Fruit fly (Drosophila melanogaster): Measurements from ENCODE around the gene CG8945.

The CG8945 gene

dm6 chrX:17091062-17091904 is 3.8 kb upstream of the CG8945 start, which contains the start of the genes CG16700 and CG4991 (continued):
- no peak for TF ChIP-seq Doc2 (GFP tag; IDR thresholded peaks at IDR 0.05)
- no peak for TF ChIP-seq CG12219 (GFP tag; optimal IDR thresholded peaks at IDR 0.05)
- TF ChIP-seq sug (tag; optimal IDR thresholded peaks at IDR 0.05): peak; percentile 84
- no peak for TF ChIP-seq ham (GFP tag; IDR thresholded peaks at IDR 0.05)
- TF ChIP-seq CG6654 (GFP tag; optimal IDR thresholded peaks at IDR 0.05): peak; percentile 41
- TF ChIP-seq Bteb2 (GFP tag; optimal IDR thresholded peaks at IDR 0.05): peak; percentile 18
- no peak for TF ChIP-seq CG17912 (GFP tag; optimal IDR thresholded peaks at IDR 0.05)
- TF ChIP-seq Fer1 (GFP tag; optimal IDR thresholded peaks at IDR 0.05): peak; percentile 80
- no peak for TF ChIP-seq mirr (GFP tag; optimal IDR thresholded peaks at IDR 0.05)
- no peak for TF ChIP-seq CG16779 (GFP tag; IDR thresholded peaks at IDR 0.05)
- peak; percentile 58 for TF ChIP-seq Chrac-16 (GFP tag; optimal IDR thresholded peaks at IDR 0.05)
- TF ChIP-seq dan (GFP tag; IDR thresholded peaks at IDR 0.05): no peak
- no peak for TF ChIP-seq Gsc (GFP tag; IDR thresholded peaks at IDR 0.05)
- peak; percentile 41 for TF ChIP-seq CG10274 (GFP tag; optimal IDR thresholded peaks at IDR 0.05)
- TF ChIP-seq maf-S (GFP tag; optimal IDR thresholded peaks at IDR 0.05): no peak
- TF ChIP-seq fru (optimal IDR thresholded peaks at IDR 0.05): no peak
- no peak for TF ChIP-seq CG33213 (GFP tag; optimal IDR thresholded peaks at IDR 0.05)
- TF ChIP-seq CG7963 (GFP tag; IDR thresholded peaks at IDR 0.05; ENCODE audit: partially characterized antibody): no peak
- TF ChIP-seq pan (optimal IDR thresholded peaks at IDR 0.05): no peak
- TF ChIP-seq pan (GFP tag; optimal IDR thresholded peaks at IDR 0.05 in 1 of 2, IDR thresholded peaks at IDR 0.05 in 1 of 2): peak in 1 of 2 experiments; percentile 70
- no peak for TF ChIP-seq prd (optimal IDR thresholded peaks at IDR 0.05)
- TF ChIP-seq prd (GFP tag; IDR thresholded peaks at IDR 0.05): peak; percentile 87
- TF ChIP-seq gsb-n (tag; optimal IDR thresholded peaks at IDR 0.05): peak; percentile 75
- TF ChIP-seq CG14860 (GFP tag; IDR thresholded peaks at IDR 0.05; ENCODE audit: partially characterized antibody): no peak
- peak; percentile 66 for TF ChIP-seq caup (GFP tag; optimal IDR thresholded peaks at IDR 0.05; ENCODE audit: severe bottlenecking)
- no peak for TF ChIP-seq CG4854 (GFP tag; optimal IDR thresholded peaks at IDR 0.05)
- peak; percentile 93 for TF ChIP-seq gem (tag; optimal IDR thresholded peaks at IDR 0.05)
- TF ChIP-seq CG18599 (GFP tag; optimal IDR thresholded peaks at IDR 0.05): peak; percentile 78
- peak; percentile 76 for TF ChIP-seq CG18619 (GFP tag; optimal IDR thresholded peaks at IDR 0.05)
- no peak; the same call in 1 of the 2 replicates for TF ChIP-seq HLH3B (GFP tag; IDR thresholded peaks at IDR 0.05)
- TF ChIP-seq otp (GFP tag; IDR thresholded peaks at IDR 0.05): peak; percentile 34; the same call in 1 of the 3 replicates
- TF ChIP-seq rib (GFP tag; IDR thresholded peaks at IDR 0.05): 0 out of 2 replicates have a peak, but pooled peaks have one; percentile 46
- peak; percentile 9 for TF ChIP-seq CG16863 (GFP tag; optimal IDR thresholded peaks at IDR 0.05)
- TF ChIP-seq CG9609 (GFP tag; optimal IDR thresholded peaks at IDR 0.05): no peak

- TF ChIP-seq pan (optimal IDR thresholded peaks at IDR 0.05) (no peak), pan (GFP tag; optimal IDR thresholded peaks at IDR 0.05 in 1 of 2, IDR thresholded peaks at IDR 0.05 in 1 of 2) (peak in 1 of 2 experiments; percentile 20), Taf1 (GFP tag; IDR thresholded peaks at IDR 0.05) (no peak), Ets65A (GFP tag) (peak; percentile 79), row (GFP tag; IDR thresholded peaks at IDR 0.05) (peak; percentile 9; the same call in 1 of the 3 replicates), Atf6 (GFP tag; IDR thresholded peaks at IDR 0.05) (peak; percentile 36; the same call in 1 of the 2 replicates), lab (GFP tag; optimal IDR thresholded peaks at IDR 0.05) (peak; percentile 5), CG32532 (GFP tag; IDR thresholded peaks at IDR 0.05) (peak; percentile 28; the same call in 1 of the 2 replicates), ranshi (GFP tag; IDR thresholded peaks at IDR 0.05) (0 out of 2 replicates have a peak, but pooled peaks have one; percentile 9), gem (tag; optimal IDR thresholded peaks at IDR 0.05) (peak; percentile 41), Xrp1 (GFP tag; IDR thresholded peaks at IDR 0.05) (peak; percentile 24; the same call in 1 of the 2 replicates), Ptx1 (GFP tag; IDR thresholded peaks at IDR 0.05) (peak; percentile 31; the same call in 1 of the 2 replicates), CG34224 (GFP tag; IDR thresholded peaks at IDR 0.05; ENCODE audit: partially characterized antibody) (no peak), esg (GFP tag; conservative IDR thresholded peaks at IDR 0.05) (no peak), lmd (GFP tag; IDR thresholded peaks at IDR 0.05) (peak; percentile 48; the same call in 1 of the 2 replicates), NFAT (GFP tag; IDR thresholded peaks at IDR 0.05) (0 out of 2 replicates have a peak, but pooled peaks have one; percentile 37), ci (GFP tag; IDR thresholded peaks at IDR 0.05) (no peak), slbo (GFP tag; IDR thresholded peaks at IDR 0.05) (peak; percentile 43), caup (GFP tag; optimal IDR thresholded peaks at IDR 0.05; ENCODE audit: severe bottlenecking) (no peak), dysf (GFP tag; IDR thresholded peaks at IDR 0.05) (peak; percentile 44; the same call in 2 of the 3 replicates), CG12236 (GFP tag; optimal IDR thresholded peaks at IDR 0.05) (no peak)
Observed at dm6 chrX:17090585-17090984, 3.1 kb upstream of the CG8945 start.
